Worm (Caenorhabditis elegans) whole organism, L2 larva: ENCODE results near the gene Y116A8C.38.

Experiments used
- ama-1 ChIP-seq: fragments of 150-350 bp; optimal IDR thresholded peaks from 2 replicates; lab custom pipeline; 2018; ENCODE audit warnings: inconsistent platforms
- dmd-4 ChIP-seq: sonication (generic microtip); optimal IDR thresholded peaks from 2 replicates; lab custom pipeline; 2017; ENCODE audit warnings: missing biosample characterization, missing genetic modification characterization
- egl-27 ChIP-seq: sonication (generic microtip); optimal IDR thresholded peaks from 3 replicates; lab custom pipeline; 2017; ENCODE audit warnings: missing biosample characterization, missing genetic modification reagents, missing genetic modification characterization
- elt-3 ChIP-seq: sonication (generic microtip); optimal IDR thresholded peaks from 2 replicates; lab custom pipeline; 2017; ENCODE audit warnings: missing biosample characterization, missing genetic modification characterization
- gmeb-1 ChIP-seq: fragments of 150-350 bp; optimal IDR thresholded peaks from 2 replicates; lab custom pipeline; 2014; ENCODE audit warnings: missing biosample characterization, missing genetic modification characterization
- lsy-2 ChIP-seq, 2 experiments: fragments of 150-350 bp in 1 of 2; sonication (generic microtip) in 1 of 2; optimal IDR thresholded peaks; 2 replicates each; lab custom pipeline; 2014 to 2017; ENCODE audit warnings: missing biosample characterization in 2 of 2, missing genetic modification characterization in 2 of 2
- sma-9 ChIP-seq, 2 experiments: fragments of 150-350 bp in 1 of 2; sonication (generic microtip) in 1 of 2; optimal IDR thresholded peaks; 2 replicates each; lab custom pipeline; 2014 to 2016; ENCODE audit warnings: missing genetic modification characterization in 2 of 2, mild to moderate bottlenecking in 1 of 2, missing biosample characterization in 1 of 2, missing compliant biosample characterization in 1 of 2, missing genetic modification reagents in 1 of 2, moderate library complexity in 1 of 2
- snpc-4 ChIP-seq: fragments of 150-350 bp; optimal IDR thresholded peaks from 2 replicates; lab custom pipeline; 2014; ENCODE audit warnings: missing biosample characterization, missing genetic modification characterization
- unc-39 ChIP-seq: fragments of 150-350 bp; optimal IDR thresholded peaks from 2 replicates; lab custom pipeline; 2014; ENCODE audit warnings: missing biosample characterization, missing genetic modification characterization

DNA sequence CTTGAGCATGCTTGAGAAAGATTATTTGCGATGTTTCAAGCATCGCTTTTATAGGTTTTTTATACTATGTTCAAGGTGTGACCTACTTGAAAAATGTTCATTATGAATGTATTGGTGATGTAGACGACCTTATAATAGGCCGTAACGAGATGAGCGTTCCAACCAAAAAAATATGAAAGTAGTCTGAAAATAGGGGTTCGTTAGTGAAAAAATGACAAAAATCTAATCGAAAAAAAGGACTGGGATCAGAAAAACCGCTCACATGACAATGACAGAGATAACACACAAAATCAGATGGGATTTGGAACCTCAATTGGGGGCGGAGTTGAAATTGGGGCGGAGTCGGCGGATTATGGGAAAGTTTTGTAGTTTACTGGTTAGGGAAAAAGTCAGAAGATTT is 19.5 kb downstream of the Y116A8C.38 start, which contains the start of gene Y116A8C.40:
- TF ChIP-seq snpc-4: no peak
- TF ChIP-seq ama-1: no peak
- TF ChIP-seq lsy-2 (tag; optimal IDR thresholded peaks at IDR 0.05; lab: Kevin White, UChicago): no peak
- no peak for TF ChIP-seq sma-9 (GFP tag; optimal IDR thresholded peaks at IDR 0.05; lab: Kevin White, UChicago)
- TF ChIP-seq sma-9 (tag; optimal IDR thresholded peaks at IDR 0.05; lab: Kevin White, UChicago): no peak
- no peak for TF ChIP-seq egl-27
- no peak for TF ChIP-seq dmd-4 (tag; lab: Kevin White, UChicago)
- no peak for TF ChIP-seq unc-39
- no peak for TF ChIP-seq elt-3
- TF ChIP-seq gmeb-1 (tag; lab: Kevin White, UChicago): no peak
